Worm (Caenorhabditis elegans) whole organism, early embryonic: ENCODE data around the gene abu-11.

Experiments
- B0310.2 ChIP-seq: sonication (generic microtip); optimal IDR thresholded peaks from 2 replicates; lab custom pipeline; 2016; ENCODE audit warnings: mild to moderate bottlenecking, missing genetic modification characterization, missing compliant biosample characterization
- F13C5.2 ChIP-seq: sonication (generic microtip); optimal IDR thresholded peaks from 2 replicates; lab custom pipeline; 2017; ENCODE audit warnings: mild to moderate bottlenecking, missing genetic modification characterization, inconsistent platforms, missing compliant biosample characterization
- aly-1 ChIP-seq: sonication (generic microtip); optimal IDR thresholded peaks from 2 replicates; lab custom pipeline; 2016; ENCODE audit warnings: missing genetic modification characterization, missing compliant biosample characterization
- ama-1 ChIP-seq: fragments of 150-350 bp; optimal IDR thresholded peaks from 2 replicates; lab custom pipeline; 2014
- ceh-13 ChIP-seq: fragments of 200-800 bp; sonication (Bioruptor generic); optimal IDR thresholded peaks from 2 replicates; lab custom pipeline; 2018; ENCODE audit warnings: mild to moderate bottlenecking, missing genetic modification characterization, missing compliant biosample characterization
- ceh-36 ChIP-seq: sonication (generic microtip); optimal IDR thresholded peaks from 2 replicates; lab custom pipeline; 2016; ENCODE audit warnings: missing genetic modification characterization, inconsistent platforms, missing compliant biosample characterization
- ets-7 ChIP-seq: sonication (generic microtip); optimal IDR thresholded peaks from 2 replicates; lab custom pipeline; 2016; ENCODE audit warnings: missing genotype, missing genetic modification characterization, missing compliant biosample characterization
- flt-1 ChIP-seq: fragments of 200-800 bp; sonication (Bioruptor generic); IDR thresholded peaks from 2 replicates; pipeline ENCODE4 v1.3.6; 2022; ENCODE audit warnings: missing genetic modification characterization, missing compliant biosample characterization
- hmbx-1 ChIP-seq: sonication (generic microtip); optimal IDR thresholded peaks from 2 replicates; lab custom pipeline; 2016; ENCODE audit warnings: mild to moderate bottlenecking, missing genetic modification characterization, missing compliant biosample characterization
- hmg-4 ChIP-seq: fragments of 200-800 bp; sonication (Bioruptor generic); optimal IDR thresholded peaks from 2 replicates; lab custom pipeline; 2018; ENCODE audit warnings: mild to moderate bottlenecking, missing genetic modification characterization, missing compliant biosample characterization
- hnd-1 ChIP-seq: sonication (generic microtip); optimal IDR thresholded peaks from 2 replicates; lab custom pipeline; 2016; ENCODE audit warnings: missing genetic modification characterization, missing compliant biosample characterization
- pes-1 ChIP-seq: fragments of 200-800 bp; sonication (Bioruptor generic); IDR thresholded peaks from 2 replicates; pipeline ENCODE4 v1.3.6; 2022; ENCODE audit warnings: missing genetic modification reagents, missing genetic modification characterization, missing compliant biosample characterization
- scrt-1 ChIP-seq: fragments of 200-800 bp; sonication (Bioruptor generic); IDR thresholded peaks from 2 replicates; pipeline ENCODE4 v1.3.6; 2022; ENCODE audit warnings: missing genetic modification characterization, missing compliant biosample characterization
- sea-1 ChIP-seq: fragments of 200-800 bp; sonication (Bioruptor generic); conservative IDR thresholded peaks from 2 replicates; pipeline ENCODE4 v1.3.6; 2022; ENCODE audit warnings: missing genetic modification characterization, missing compliant biosample characterization
- tbx-11 ChIP-seq: fragments of 200-800 bp; sonication (Bioruptor generic); IDR thresholded peaks from 2 replicates; pipeline ENCODE4 v1.3.6; 2022; ENCODE audit warnings: missing genetic modification characterization, missing compliant biosample characterization
- tbx-37 ChIP-seq: fragments of 200-800 bp; sonication (Bioruptor generic); conservative IDR thresholded peaks from 2 replicates; pipeline ENCODE4 v1.3.6; 2022; ENCODE audit warnings: missing genetic modification reagents, missing genetic modification characterization, missing compliant biosample characterization
- tra-4 ChIP-seq: sonication (generic microtip); optimal IDR thresholded peaks from 2 replicates; lab custom pipeline; 2017; ENCODE audit warnings: missing genetic modification characterization, missing compliant biosample characterization

abu-11 gene

DNA sequence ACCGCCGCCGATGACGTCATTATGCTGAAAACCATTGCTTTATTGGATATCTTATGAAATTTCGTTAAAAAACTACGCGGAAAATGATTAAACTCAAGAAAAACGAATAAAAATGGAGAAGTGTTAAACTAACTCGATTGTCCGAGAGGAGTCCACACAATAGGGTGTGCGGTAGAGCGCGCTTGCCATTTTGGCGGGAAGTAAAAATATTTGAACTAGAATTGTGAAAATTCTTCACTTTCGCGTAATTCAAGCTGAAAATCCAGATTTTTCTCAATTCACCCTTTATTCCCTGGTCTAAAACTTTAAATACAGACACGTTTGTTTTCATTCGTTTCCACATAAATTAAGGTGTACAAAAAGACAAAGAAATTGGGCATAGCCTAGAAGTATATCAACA lies 22.2 kb upstream of the abu-11 start, which contains the start of gene F48A11.4:
TSS of gene F48A11.4 (minus strand) at position 24 of the 400 bp plus-strand sequence.
- TF ChIP-seq tbx-11 (GFP tag; lab: Robert Waterston, UW) (0 out of 2 replicates have a peak, but pooled peaks have one; percentile 23), pes-1 (GFP tag; lab: Robert Waterston, UW) (peak; percentile 11; the same call in 1 of the 2 replicates), aly-1 (tag; lab: Kevin White, UChicago) (no peak), tbx-37 (GFP tag; lab: Robert Waterston, UW) (peak; percentile 52), tra-4 (tag; lab: Kevin White, UChicago) (no peak), hmbx-1 (tag; lab: Kevin White, UChicago) (peak; percentile 47), sea-1 (GFP tag; lab: Robert Waterston, UW) (0 out of 2 replicates have a peak, but pooled peaks have one; percentile 41), B0310.2 (tag; lab: Kevin White, UChicago) (no peak), F13C5.2 (peak; percentile 77), hmg-4 (GFP tag; lab: Kevin White, UChicago) (peak; percentile 44), flt-1 (GFP tag; lab: Robert Waterston, UW) (peak; percentile 57; the same call in 1 of the 2 replicates)

DNA sequence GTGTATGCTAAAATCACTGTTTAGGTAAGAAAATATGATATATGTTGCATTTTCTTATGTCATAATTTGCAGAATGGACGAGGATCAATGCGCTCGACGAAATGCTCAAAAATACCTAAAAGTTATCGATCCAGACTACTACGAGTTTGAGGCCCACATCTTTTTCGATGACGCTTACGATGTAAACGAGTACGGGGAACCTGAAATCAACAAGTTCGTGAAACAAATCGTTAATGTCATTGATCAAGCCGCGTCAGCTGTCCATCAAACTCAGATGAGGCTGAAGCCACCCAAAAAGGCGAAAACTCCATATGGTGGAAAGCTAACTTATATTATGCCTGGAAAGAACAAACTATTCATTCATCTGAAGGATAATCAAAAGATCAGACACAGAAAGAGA lies 13.7 kb upstream of the abu-11 start:
- TF ChIP-seq hmg-4 (GFP tag; lab: Kevin White, UChicago) (no peak), hmbx-1 (tag; lab: Kevin White, UChicago) (no peak), ceh-13 (GFP tag; lab: Kevin White, UChicago) (no peak), F13C5.2 (no peak), ama-1 (lab: Kevin White, UChicago) (no peak), ets-7 (tag; lab: Kevin White, UChicago) (no peak), ceh-36 (tag; lab: Kevin White, UChicago) (no peak), tra-4 (tag; lab: Kevin White, UChicago) (no peak), sea-1 (GFP tag; lab: Robert Waterston, UW) (no peak), pes-1 (GFP tag; lab: Robert Waterston, UW) (no peak), hnd-1 (tag; lab: Kevin White, UChicago) (no peak)

DNA sequence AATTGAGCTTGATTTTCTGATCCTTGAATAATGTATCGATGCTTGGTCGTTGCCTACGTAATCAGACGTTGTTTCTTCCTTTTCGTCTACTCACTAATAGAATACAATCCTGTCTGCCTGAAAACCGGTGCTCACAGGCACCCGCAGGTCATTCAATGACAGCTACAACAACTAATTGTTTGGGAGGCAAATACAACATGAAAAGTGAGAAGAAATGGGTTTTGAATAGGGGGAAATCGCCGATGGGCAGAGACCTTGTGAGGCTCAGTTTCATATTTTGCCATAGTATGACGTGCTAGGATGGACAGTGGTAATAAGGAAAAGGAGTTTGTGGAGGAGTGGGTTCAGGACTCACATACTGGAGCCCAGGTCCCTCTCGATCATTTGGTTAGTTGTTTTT lies 2.3 kb upstream of the abu-11 start, which contains the start of gene chs-2:
TSS of gene chs-2 (plus strand) at position 301 of the 400 bp plus-strand sequence.
- TF ChIP-seq F13C5.2 = no peak
- TF ChIP-seq tra-4 (tag; lab: Kevin White, UChicago) = no peak
- TF ChIP-seq flt-1 (GFP tag; lab: Robert Waterston, UW) = no peak
- no peak for TF ChIP-seq aly-1 (tag; lab: Kevin White, UChicago)
- no peak for TF ChIP-seq ceh-13 (GFP tag; lab: Kevin White, UChicago)
- TF ChIP-seq B0310.2 (tag; lab: Kevin White, UChicago) = no peak

DNA sequence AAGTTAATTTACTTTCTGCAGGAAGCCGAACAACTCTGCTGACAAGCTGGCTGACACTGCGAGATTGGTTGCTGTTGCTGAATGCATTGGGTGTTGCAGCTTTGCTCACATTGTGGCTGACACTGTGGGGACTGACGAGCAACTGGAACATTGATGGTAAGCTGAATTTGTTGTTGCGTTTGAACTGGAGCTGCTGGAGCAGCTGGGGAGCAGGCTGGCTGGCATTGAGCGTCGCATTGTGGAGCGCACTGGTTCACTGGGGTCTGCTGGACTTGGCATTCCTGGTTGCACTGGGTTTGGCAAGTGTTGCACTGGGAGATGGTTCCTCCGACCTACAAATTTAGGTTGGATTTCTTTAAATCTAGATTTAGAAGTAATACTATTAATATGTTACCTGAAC lies 1.8 kb downstream of the abu-11 start:
- TF ChIP-seq ets-7 (tag; lab: Kevin White, UChicago) (no peak), tbx-11 (GFP tag; lab: Robert Waterston, UW) (no peak), hmg-4 (GFP tag; lab: Kevin White, UChicago) (no peak), hmbx-1 (tag; lab: Kevin White, UChicago) (no peak), ceh-13 (GFP tag; lab: Kevin White, UChicago) (no peak), aly-1 (tag; lab: Kevin White, UChicago) (no peak)

DNA sequence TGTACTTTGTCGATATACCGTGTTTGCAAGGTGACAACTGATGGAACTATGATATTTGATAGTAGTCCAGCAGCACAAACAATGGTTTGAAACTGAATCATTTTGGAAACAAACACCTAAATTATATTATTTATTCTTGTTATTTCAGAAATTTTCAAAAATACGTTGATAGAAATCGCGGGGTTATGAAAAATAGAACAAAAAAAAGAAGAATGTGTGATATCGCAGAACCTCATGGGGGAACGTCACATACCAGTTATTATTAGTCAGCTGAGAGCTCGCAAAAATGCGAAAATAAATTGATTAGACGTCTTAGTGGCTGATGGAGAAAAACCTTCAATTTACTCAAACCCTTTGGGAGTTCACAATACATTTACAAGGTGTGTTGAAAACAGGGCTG lies 5.4 kb downstream of the abu-11 start, which contains the start of gene T01D1.5:
TSS of gene T01D1.5 (minus strand) at position 101 of the 400 bp plus-strand sequence.
- TF ChIP-seq ceh-13 (GFP tag; lab: Kevin White, UChicago) (no peak), hmbx-1 (tag; lab: Kevin White, UChicago) (no peak)

DNA sequence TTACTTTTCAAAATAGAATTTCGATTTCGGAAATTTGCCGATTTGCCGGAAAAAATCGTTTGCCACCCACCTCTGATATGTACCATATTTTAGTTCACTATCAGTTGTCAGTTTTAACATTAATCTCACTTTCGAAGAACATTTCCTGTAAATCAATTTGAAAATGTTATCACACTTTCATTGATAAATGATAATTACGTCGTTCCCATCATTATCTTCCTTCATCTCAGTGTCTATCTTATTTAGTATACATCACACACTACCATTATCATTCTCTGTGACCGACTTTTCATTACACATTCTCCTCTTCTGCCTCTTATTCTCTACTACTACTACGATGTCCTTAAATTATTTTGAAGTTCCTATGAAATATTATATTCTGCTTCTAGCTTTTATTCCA lies 7.9 kb downstream of the abu-11 start, which contains the start of gene T01D1.8:
TSS of gene T01D1.8 (plus strand) at position 236 of the 400 bp plus-strand sequence.
- TF ChIP-seq ceh-13 (GFP tag; lab: Kevin White, UChicago) = no peak

DNA sequence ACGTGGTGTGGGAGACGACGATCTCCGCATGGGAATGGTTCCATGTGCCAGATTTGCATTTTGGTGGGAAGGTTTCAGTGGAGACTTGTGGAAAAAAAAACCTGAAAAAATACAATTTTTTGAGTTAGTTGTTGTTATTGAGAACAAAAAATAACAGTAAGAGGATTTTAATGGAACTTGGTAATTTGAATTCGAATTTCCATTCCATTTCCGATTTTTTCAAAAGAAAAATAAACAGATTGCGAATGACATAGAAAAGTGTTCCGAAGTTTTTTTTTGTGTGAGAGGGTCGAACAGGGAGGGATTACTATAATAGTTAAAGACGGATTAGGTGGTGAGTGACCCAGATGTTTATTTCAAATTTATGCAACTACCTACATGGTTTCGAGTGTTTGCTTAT lies 15.4 kb downstream of the abu-11 start, which contains the start of gene T01D1.4:
TSS of gene T01D1.4 (minus strand) at position 101 of the 400 bp plus-strand sequence.
- TF ChIP-seq hnd-1 (tag; lab: Kevin White, UChicago) (no peak), ceh-13 (GFP tag; lab: Kevin White, UChicago) (no peak), scrt-1 (no peak), tbx-11 (GFP tag; lab: Robert Waterston, UW) (no peak), tra-4 (tag; lab: Kevin White, UChicago) (no peak), hmg-4 (GFP tag; lab: Kevin White, UChicago) (no peak), pes-1 (GFP tag; lab: Robert Waterston, UW) (no peak), ceh-36 (tag; lab: Kevin White, UChicago) (no peak), flt-1 (GFP tag; lab: Robert Waterston, UW) (no peak), F13C5.2 (no peak), B0310.2 (tag; lab: Kevin White, UChicago) (no peak), tbx-37 (GFP tag; lab: Robert Waterston, UW) (no peak), ama-1 (lab: Kevin White, UChicago) (no peak), aly-1 (tag; lab: Kevin White, UChicago) (no peak), ets-7 (tag; lab: Kevin White, UChicago) (no peak), sea-1 (GFP tag; lab: Robert Waterston, UW) (no peak), hmbx-1 (tag; lab: Kevin White, UChicago) (no peak)

DNA sequence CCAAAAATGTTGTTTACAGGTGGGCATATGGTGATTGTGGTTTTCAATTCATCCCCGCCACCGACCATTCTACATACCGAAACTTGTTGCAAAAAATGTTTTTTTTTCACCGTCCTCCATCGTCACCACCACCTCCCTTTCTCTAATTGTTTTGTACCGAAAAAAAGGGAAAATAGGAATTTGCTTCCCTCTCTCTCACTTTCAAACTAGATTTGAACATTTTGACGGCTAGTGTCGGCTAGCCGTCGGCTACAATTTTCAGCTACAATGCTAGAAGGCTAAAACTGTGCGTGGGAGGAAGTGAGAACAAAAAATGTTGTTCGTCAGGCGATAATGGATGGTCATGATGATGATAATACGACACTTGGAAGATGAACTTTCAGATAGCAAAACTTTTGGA lies 16.2 kb downstream of the abu-11 start:
- no peak for TF ChIP-seq scrt-1
- no peak for TF ChIP-seq hnd-1 (tag; lab: Kevin White, UChicago)
- no peak for TF ChIP-seq tbx-11 (GFP tag; lab: Robert Waterston, UW)
- TF ChIP-seq ceh-36 (tag; lab: Kevin White, UChicago) = no peak
- no peak for TF ChIP-seq B0310.2 (tag; lab: Kevin White, UChicago)
- TF ChIP-seq hmbx-1 (tag; lab: Kevin White, UChicago) = no peak
- TF ChIP-seq tra-4 (tag; lab: Kevin White, UChicago) = no peak
